7 fruit fly cellular contexts compared by ENCODE assay signal in the genomic region with DNA sequence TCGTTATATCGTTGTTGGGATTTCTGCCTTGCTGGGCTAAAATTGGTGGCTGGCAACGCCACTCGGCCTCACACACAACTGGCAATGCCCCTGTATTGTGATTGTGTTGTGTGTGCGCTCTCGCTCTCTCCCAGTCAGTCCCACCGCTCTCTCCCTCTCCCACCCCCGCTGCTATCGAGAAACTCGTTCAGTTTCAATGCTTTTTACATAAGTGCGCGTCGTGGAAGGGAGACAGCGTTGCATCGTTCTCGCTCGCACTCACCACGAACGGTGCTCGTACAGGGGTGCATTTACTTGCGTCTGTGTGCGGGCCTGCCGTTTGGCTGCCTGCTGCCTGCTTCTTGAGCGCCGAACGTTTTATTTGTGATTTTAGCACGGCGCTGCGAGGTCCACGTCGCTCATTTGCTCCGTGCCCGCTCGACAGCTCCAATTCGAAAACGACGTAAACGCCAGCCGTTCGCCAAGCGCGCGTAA.
TF ChIP-seq lines count a peak whose summit lies in the region.

No protein-coding gene starts in this region.

- TF ChIP-seq CTCF in S2 (optimal IDR thresholded peaks at IDR 0.05; lab: Kevin White, UChicago): peak; percentile 21 to 37
- TF ChIP-seq CTCF in whole organism, embryonic (GFP tag; optimal IDR thresholded peaks at IDR 0.05; lab: Kevin White, UChicago): peak; percentile 50

TF ChIP-seq in whole organism, 6 proteins besides CTCF, POLR2A, EP300 and RAD21:
- TF ChIP-seq CG8478 (optimal IDR thresholded peaks at IDR 0.05; lab: Kevin White, UChicago) (peak; percentile 91), Dll (optimal IDR thresholded peaks at IDR 0.05; lab: Kevin White, UChicago) (peak; percentile 97), EcR (GFP tag; optimal IDR thresholded peaks at IDR 0.05; lab: Kevin White, UChicago) (peak in 1 of 2 experiments; percentile 44), usp (GFP tag; optimal IDR thresholded peaks at IDR 0.05; lab: Kevin White, UChicago) (no peak), pan (optimal IDR thresholded peaks at IDR 0.05; lab: Kevin White, UChicago) (no peak)

TF ChIP-seq in whole organism, adult, 20 proteins besides CTCF, POLR2A, EP300 and RAD21 (continues in another document):
- peak; percentile 83 for TF ChIP-seq Hr96 (GFP tag; optimal IDR thresholded peaks at IDR 0.05; lab: Kevin White, UChicago)
- peak; percentile 31 for TF ChIP-seq CG5204 (GFP tag; optimal IDR thresholded peaks at IDR 0.05; lab: Kevin White, UChicago)
- peak; percentile 15 for TF ChIP-seq toe (GFP tag; optimal IDR thresholded peaks at IDR 0.05; lab: Kevin White, UChicago)
- peak; percentile 47 for TF ChIP-seq CG14711 (tag; optimal IDR thresholded peaks at IDR 0.05; lab: Kevin White, UChicago)
- TF ChIP-seq CG7101 (tag; optimal IDR thresholded peaks at IDR 0.05; lab: Kevin White, UChicago): peak; percentile 46
- TF ChIP-seq CG33017 (tag; optimal IDR thresholded peaks at IDR 0.05; lab: Kevin White, UChicago): peak; percentile 75
- TF ChIP-seq CG1620 (GFP tag; optimal IDR thresholded peaks at IDR 0.05; lab: Kevin White, UChicago): peak; percentile 42
- peak; percentile 82 for TF ChIP-seq Crg-1 (GFP tag; optimal IDR thresholded peaks at IDR 0.05; lab: Kevin White, UChicago)
- TF ChIP-seq ovo (GFP tag; optimal IDR thresholded peaks at IDR 0.05; lab: Kevin White, UChicago): peak; percentile 82
- TF ChIP-seq cnc (optimal IDR thresholded peaks at IDR 0.05; lab: Kevin White, UChicago): no peak
- TF ChIP-seq cic (GFP tag; optimal IDR thresholded peaks at IDR 0.05; lab: Kevin White, UChicago): peak; percentile 98
- peak; percentile 91 for TF ChIP-seq pad (GFP tag; optimal IDR thresholded peaks at IDR 0.05; lab: Kevin White, UChicago)
- TF ChIP-seq kay (GFP tag; lab: Kevin White, UChicago; ENCODE audit: borderline replicate concordance): no peak
- TF ChIP-seq bab1 (GFP tag; optimal IDR thresholded peaks at IDR 0.05; lab: Kevin White, UChicago): peak; percentile 71
- TF ChIP-seq CG11617 (GFP tag; optimal IDR thresholded peaks at IDR 0.05; lab: Kevin White, UChicago): peak; percentile 57
- peak; percentile 93 for TF ChIP-seq tj (GFP tag; optimal IDR thresholded peaks at IDR 0.05; lab: Kevin White, UChicago)

TF ChIP-seq in whole organism, embryonic, 481 proteins besides CTCF, POLR2A, EP300 and RAD21 (continues in another document):
- TF ChIP-seq crp (GFP tag; optimal IDR thresholded peaks at IDR 0.05; lab: Kevin White, UChicago) (peak in 1 of 2 experiments; percentile 41), oc (tag; optimal IDR thresholded peaks at IDR 0.05; lab: Kevin White, UChicago) (peak; percentile 84), ewg (GFP tag; optimal IDR thresholded peaks at IDR 0.05; lab: Kevin White, UChicago) (peak; percentile 50), CG6813 (GFP tag; optimal IDR thresholded peaks at IDR 0.05; lab: Kevin White, UChicago) (peak; percentile 20), CG1832 (GFP tag; optimal IDR thresholded peaks at IDR 0.05; lab: Kevin White, UChicago) (peak; percentile 100), org-1 (GFP tag; optimal IDR thresholded peaks at IDR 0.05; lab: Kevin White, UChicago) (peak; percentile 21), CG2129 (GFP tag; IDR thresholded peaks at IDR 0.05; lab: Robert Waterston, UW; ENCODE audit: partially characterized antibody) (no peak), shn (GFP tag; optimal IDR thresholded peaks at IDR 0.05; lab: Kevin White, UChicago) (peak; percentile 36), CG15514 (GFP tag; optimal IDR thresholded peaks at IDR 0.05; lab: Kevin White, UChicago) (peak; percentile 65), CG10431 (GFP tag; optimal IDR thresholded peaks at IDR 0.05; lab: Kevin White, UChicago) (peak; percentile 34), CG10654 (GFP tag; optimal IDR thresholded peaks at IDR 0.05; lab: Kevin White, UChicago) (no peak), Opbp (GFP tag; IDR thresholded peaks at IDR 0.05; lab: Robert Waterston, UW; ENCODE audit: partially characterized antibody) (no peak), eyg (GFP tag; optimal IDR thresholded peaks at IDR 0.05; lab: Kevin White, UChicago) (no peak), Optix (GFP tag; IDR thresholded peaks at IDR 0.05; lab: Robert Waterston, UW) (no peak), CG11398 (GFP tag; optimal IDR thresholded peaks at IDR 0.05; lab: Kevin White, UChicago) (peak; percentile 12), fd102C (GFP tag; optimal IDR thresholded peaks at IDR 0.05; lab: Kevin White, UChicago) (peak; percentile 2)

TF ChIP-seq in whole organism, prepupa, 60 proteins besides CTCF, POLR2A, EP300 and RAD21 (continues in another document):
- TF ChIP-seq Ets21C (GFP tag; optimal IDR thresholded peaks at IDR 0.05; lab: Kevin White, UChicago): no peak
- TF ChIP-seq svp (GFP tag; lab: Kevin White, UChicago): peak; percentile 93
- TF ChIP-seq Hr4 (GFP tag; optimal IDR thresholded peaks at IDR 0.05; lab: Kevin White, UChicago): no peak
- TF ChIP-seq CG32006 (GFP tag; optimal IDR thresholded peaks at IDR 0.05; lab: Kevin White, UChicago): no peak
- TF ChIP-seq Lpt (GFP tag; optimal IDR thresholded peaks at IDR 0.05; lab: Kevin White, UChicago): peak; percentile 94
- no peak for TF ChIP-seq salr (GFP tag; optimal IDR thresholded peaks at IDR 0.05; lab: Kevin White, UChicago)
- no peak for TF ChIP-seq achi (GFP tag; optimal IDR thresholded peaks at IDR 0.05; lab: Kevin White, UChicago)
- TF ChIP-seq Eip93F (GFP tag; optimal IDR thresholded peaks at IDR 0.05; lab: Kevin White, UChicago): peak; percentile 29
- TF ChIP-seq Smox (GFP tag; optimal IDR thresholded peaks at IDR 0.05; lab: Kevin White, UChicago): no peak
- no peak for TF ChIP-seq CG6792 (GFP tag; optimal IDR thresholded peaks at IDR 0.05; lab: Kevin White, UChicago)
- peak; percentile 64 for TF ChIP-seq CG7368 (GFP tag; optimal IDR thresholded peaks at IDR 0.05; lab: Kevin White, UChicago)
- TF ChIP-seq CG11762 (GFP tag; optimal IDR thresholded peaks at IDR 0.05; lab: Kevin White, UChicago; ENCODE audit: insufficient read depth): no peak
- TF ChIP-seq dsx (GFP tag; optimal IDR thresholded peaks at IDR 0.05; lab: Kevin White, UChicago; ENCODE audit: poor library complexity, severe bottlenecking): peak; percentile 67
- TF ChIP-seq CG3032 (tag; optimal IDR thresholded peaks at IDR 0.05; lab: Kevin White, UChicago): peak; percentile 22
- no peak for TF ChIP-seq CG8319 (GFP tag; optimal IDR thresholded peaks at IDR 0.05; lab: Kevin White, UChicago)
- peak; percentile 81 for TF ChIP-seq fkh (GFP tag; optimal IDR thresholded peaks at IDR 0.05; lab: Kevin White, UChicago)
- TF ChIP-seq CG3919 (GFP tag; optimal IDR thresholded peaks at IDR 0.05; lab: Kevin White, UChicago): peak; percentile 73

TF ChIP-seq in whole organism, pupa, 21 proteins besides CTCF, POLR2A, EP300 and RAD21 (continues in another document):
- TF ChIP-seq CG10348 (GFP tag; IDR thresholded peaks at IDR 0.05; lab: Robert Waterston, UW): no peak
- TF ChIP-seq Snoo (tag; optimal IDR thresholded peaks at IDR 0.05; lab: Kevin White, UChicago): peak; percentile 37
- no peak for TF ChIP-seq D1 (tag; optimal IDR thresholded peaks at IDR 0.05; lab: Kevin White, UChicago)
- peak; percentile 96 for TF ChIP-seq EcR (GFP tag; optimal IDR thresholded peaks at IDR 0.05; lab: Kevin White, UChicago)
- no peak for TF ChIP-seq Ets98B (GFP tag; IDR thresholded peaks at IDR 0.05; lab: Robert Waterston, UW)
- TF ChIP-seq CG8301 (tag; optimal IDR thresholded peaks at IDR 0.05; lab: Kevin White, UChicago): peak; percentile 7
- TF ChIP-seq Pif1B (GFP tag; optimal IDR thresholded peaks at IDR 0.05; lab: Kevin White, UChicago): peak; percentile 66
- TF ChIP-seq Pif1A (GFP tag; optimal IDR thresholded peaks at IDR 0.05; lab: Kevin White, UChicago): peak; percentile 71
- TF ChIP-seq CG14655 (GFP tag; optimal IDR thresholded peaks at IDR 0.05; lab: Kevin White, UChicago): no peak
- peak; percentile 64 for TF ChIP-seq gl (tag; optimal IDR thresholded peaks at IDR 0.05; lab: Kevin White, UChicago)
- TF ChIP-seq CG12605 (GFP tag; IDR thresholded peaks at IDR 0.05; lab: Robert Waterston, UW): no peak
- TF ChIP-seq CG34367 (tag; optimal IDR thresholded peaks at IDR 0.05; lab: Kevin White, UChicago): peak; percentile 15
- TF ChIP-seq fd96Ca (GFP tag; IDR thresholded peaks at IDR 0.05; lab: Robert Waterston, UW): no peak
- TF ChIP-seq CG9948 (tag; optimal IDR thresholded peaks at IDR 0.05; lab: Kevin White, UChicago): peak; percentile 20
- TF ChIP-seq CG4496 (GFP tag; IDR thresholded peaks at IDR 0.05; lab: Robert Waterston, UW): no peak
- peak; percentile 97 for TF ChIP-seq CG13204 (GFP tag; optimal IDR thresholded peaks at IDR 0.05; lab: Kevin White, UChicago)
- peak; percentile 15 for TF ChIP-seq CG15710 (tag; optimal IDR thresholded peaks at IDR 0.05; lab: Kevin White, UChicago)
- TF ChIP-seq CG17806 (tag; optimal IDR thresholded peaks at IDR 0.05; lab: Kevin White, UChicago): no peak
- TF ChIP-seq rn (GFP tag; IDR thresholded peaks at IDR 0.05; lab: Robert Waterston, UW): no peak

TF ChIP-seq in whole organism, wandering third instar larva, 38 proteins besides CTCF, POLR2A, EP300 and RAD21 (continues in another document):
- TF ChIP-seq sage (GFP tag; optimal IDR thresholded peaks at IDR 0.05; lab: Kevin White, UChicago) (no peak), CrebA (GFP tag; optimal IDR thresholded peaks at IDR 0.05; lab: Kevin White, UChicago; ENCODE audit: borderline replicate concordance) (peak; percentile 83), Hr83 (GFP tag; optimal IDR thresholded peaks at IDR 0.05; lab: Kevin White, UChicago; ENCODE audit: poor library complexity, severe bottlenecking) (peak; percentile 97), Hr78 (GFP tag; optimal IDR thresholded peaks at IDR 0.05; lab: Kevin White, UChicago) (no peak), Dfd (GFP tag; optimal IDR thresholded peaks at IDR 0.05; lab: Kevin White, UChicago) (no peak), tai (GFP tag; optimal IDR thresholded peaks at IDR 0.05; lab: Kevin White, UChicago) (peak; percentile 55), usp (GFP tag; optimal IDR thresholded peaks at IDR 0.05; lab: Kevin White, UChicago) (no peak), HLH106 (tag; optimal IDR thresholded peaks at IDR 0.05; lab: Kevin White, UChicago) (peak; percentile 33), h (GFP tag; optimal IDR thresholded peaks at IDR 0.05; lab: Kevin White, UChicago) (peak; percentile 94), br (GFP tag; optimal IDR thresholded peaks at IDR 0.05; lab: Kevin White, UChicago) (peak; percentile 79), psq (GFP tag; optimal IDR thresholded peaks at IDR 0.05; lab: Kevin White, UChicago) (peak; percentile 95), dmrt93B (GFP tag; optimal IDR thresholded peaks at IDR 0.05; lab: Kevin White, UChicago) (no peak), sv (GFP tag; optimal IDR thresholded peaks at IDR 0.05; lab: Kevin White, UChicago) (no peak), OdsH (GFP tag; optimal IDR thresholded peaks at IDR 0.05; lab: Kevin White, UChicago) (peak; percentile 55), lola (GFP tag; optimal IDR thresholded peaks at IDR 0.05; lab: Kevin White, UChicago) (no peak), Sp1 (GFP tag; optimal IDR thresholded peaks at IDR 0.05; lab: Kevin White, UChicago) (peak; percentile 63), dsf (GFP tag; optimal IDR thresholded peaks at IDR 0.05; lab: Kevin White, UChicago; ENCODE audit: borderline replicate concordance) (no peak), CG32264 (GFP tag; optimal IDR thresholded peaks at IDR 0.05; lab: Kevin White, UChicago) (peak; percentile 27), Myc (optimal IDR thresholded peaks at IDR 0.05; lab: Kevin White, UChicago) (no peak)
